Worm (Caenorhabditis elegans): Measurements from ENCODE around the gene C31H1.2.

ce11 chrIV:5780234-5780788 lies 10.8 kb upstream of the C31H1.2 start:
- TF ChIP-seq pax-1 (tag; optimal IDR thresholded peaks at IDR 0.05) (no peak), ztf-16 (tag; optimal IDR thresholded peaks at IDR 0.05) (no peak), rnt-1 (tag; optimal IDR thresholded peaks at IDR 0.05) (no peak), nfya-1 (tag; optimal IDR thresholded peaks at IDR 0.05) (no peak), pqm-1 (tag; optimal IDR thresholded peaks at IDR 0.05) (no peak), ceh-19 (GFP tag; optimal IDR thresholded peaks at IDR 0.05) (no peak), madf-2 (tag; optimal IDR thresholded peaks at IDR 0.05) (no peak), lin-11 (tag; optimal IDR thresholded peaks at IDR 0.05) (no peak), ceh-2 (tag; optimal IDR thresholded peaks at IDR 0.05) (no peak), lim-6 (tag; optimal IDR thresholded peaks at IDR 0.05) (no peak), tbx-2 (tag; optimal IDR thresholded peaks at IDR 0.05) (no peak), unc-86 (tag; optimal IDR thresholded peaks at IDR 0.05) (no peak), nhr-11 (tag; optimal IDR thresholded peaks at IDR 0.05) (no peak)

Measured in whole organism, late embryonic.